Fruit fly (Drosophila melanogaster): ENCODE data around the gene mtd.

Gene mtd

DNA sequence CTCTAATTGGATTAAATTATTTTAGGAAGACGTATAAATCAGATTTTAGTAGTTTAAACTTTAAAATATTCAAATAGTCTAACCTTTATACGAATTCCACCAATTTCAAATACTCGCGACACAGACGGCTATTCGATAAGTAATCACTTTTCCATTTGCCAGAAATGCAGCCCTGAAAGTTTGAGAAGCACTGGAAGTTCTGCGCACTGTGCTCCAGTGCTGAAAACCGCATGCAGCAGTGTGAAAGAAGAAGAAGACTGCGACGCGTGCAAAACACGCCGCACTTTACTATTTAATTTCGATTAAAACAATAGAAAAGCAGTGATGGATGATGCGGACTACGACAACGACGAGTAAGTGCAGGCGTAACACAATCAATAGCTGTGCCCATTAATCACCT is 21.3 kb upstream of the mtd start, which contains the start of gene Polr2F (continued):
- no peak for TF ChIP-seq cg (GFP tag; optimal IDR thresholded peaks at IDR 0.05)
- peak; percentile 2 for TF ChIP-seq CG1529 (GFP tag; optimal IDR thresholded peaks at IDR 0.05)
- peak; percentile 65; the same call in 1 of the 2 replicates for TF ChIP-seq amos (GFP tag; IDR thresholded peaks at IDR 0.05; ENCODE audit: partially characterized antibody)
- no peak for TF ChIP-seq HLH4C (GFP tag; IDR thresholded peaks at IDR 0.05; ENCODE audit: partially characterized antibody)
- no peak for TF ChIP-seq CG43689 (GFP tag; IDR thresholded peaks at IDR 0.05)
- no peak for TF ChIP-seq gem (tag; optimal IDR thresholded peaks at IDR 0.05)
- peak; percentile 95 for TF ChIP-seq Max (GFP tag; optimal IDR thresholded peaks at IDR 0.05)
- TF ChIP-seq Xrp1 (GFP tag; IDR thresholded peaks at IDR 0.05), result peak; percentile 79
- peak; percentile 50 for TF ChIP-seq kah (GFP tag; optimal IDR thresholded peaks at IDR 0.05)
- TF ChIP-seq usp (GFP tag; optimal IDR thresholded peaks at IDR 0.05), result no peak
- TF ChIP-seq Deaf1 (tag; optimal IDR thresholded peaks at IDR 0.05), result peak; percentile 15
- peak; percentile 87 for TF ChIP-seq CG34422 (GFP tag; IDR thresholded peaks at IDR 0.05)
- TF ChIP-seq CG10209 (GFP tag; optimal IDR thresholded peaks at IDR 0.05), result peak; percentile 76
- peak; percentile 98 for TF ChIP-seq E2f2 (GFP tag; IDR thresholded peaks at IDR 0.05)
- TF ChIP-seq Atf6 (GFP tag; IDR thresholded peaks at IDR 0.05), result peak; percentile 70
- TF ChIP-seq ato (GFP tag; IDR thresholded peaks at IDR 0.05; ENCODE audit: partially characterized antibody), result peak; percentile 12; the same call in 1 of the 2 replicates
- peak; percentile 93 for TF ChIP-seq CG7786 (GFP tag; optimal IDR thresholded peaks at IDR 0.05)
- no peak for TF ChIP-seq sim (GFP tag; IDR thresholded peaks at IDR 0.05)
- no peak for TF ChIP-seq stc (GFP tag; IDR thresholded peaks at IDR 0.05)
- no peak for TF ChIP-seq Eip74EF (GFP tag; optimal IDR thresholded peaks at IDR 0.05)
- peak; percentile 53 for TF ChIP-seq Abd-B (GFP tag; optimal IDR thresholded peaks at IDR 0.05)
- peak; percentile 68 for TF ChIP-seq Elba2 (GFP tag; optimal IDR thresholded peaks at IDR 0.05)
- peak; percentile 84 for TF ChIP-seq H15 (GFP tag; IDR thresholded peaks at IDR 0.05)
- TF ChIP-seq eve (GFP tag; optimal IDR thresholded peaks at IDR 0.05), result no peak
- TF ChIP-seq z (GFP tag; IDR thresholded peaks at IDR 0.05), result no peak
- TF ChIP-seq CG11696 (GFP tag; IDR thresholded peaks at IDR 0.05), result no peak
- TF ChIP-seq Xbp1 (GFP tag; optimal IDR thresholded peaks at IDR 0.05), result peak; percentile 93
- peak; percentile 88 for TF ChIP-seq CG12942 (GFP tag; optimal IDR thresholded peaks at IDR 0.05)
- TF ChIP-seq CG3838 (GFP tag; optimal IDR thresholded peaks at IDR 0.05), result peak; percentile 67
- no peak; the same call in 2 of the 3 replicates for TF ChIP-seq sr (GFP tag; IDR thresholded peaks at IDR 0.05)
- TF ChIP-seq CG32772 (GFP tag; IDR thresholded peaks at IDR 0.05), result peak; percentile 11; the same call in 1 of the 2 replicates
- peak; percentile 71 for TF ChIP-seq cato (GFP tag; optimal IDR thresholded peaks at IDR 0.05; ENCODE audit: borderline replicate concordance)
- TF ChIP-seq Dll (GFP tag; IDR thresholded peaks at IDR 0.05; ENCODE audit: partially characterized antibody), result 0 out of 4 replicates have a peak, but pooled peaks have one; percentile 45
- TF ChIP-seq CG10462 (GFP tag; optimal IDR thresholded peaks at IDR 0.05), result peak; percentile 64
- TF ChIP-seq ro (GFP tag; IDR thresholded peaks at IDR 0.05), result no peak
- peak; percentile 70 for TF ChIP-seq CG30431 (GFP tag; optimal IDR thresholded peaks at IDR 0.05)
- TF ChIP-seq dan (GFP tag; IDR thresholded peaks at IDR 0.05), result no peak
- TF ChIP-seq CG11695 (GFP tag; IDR thresholded peaks at IDR 0.05), result peak; percentile 19; the same call in 1 of the 3 replicates
- TF ChIP-seq CG34376 (GFP tag; optimal IDR thresholded peaks at IDR 0.05), result peak; percentile 81
- TF ChIP-seq sisA (GFP tag; IDR thresholded peaks at IDR 0.05), result peak; percentile 87
- TF ChIP-seq zen2 (GFP tag; IDR thresholded peaks at IDR 0.05; ENCODE audit: partially characterized antibody), result no peak
- peak; percentile 94 for TF ChIP-seq CG3847 (GFP tag; IDR thresholded peaks at IDR 0.05)
- TF ChIP-seq otp (GFP tag; IDR thresholded peaks at IDR 0.05), result peak; percentile 37; the same call in 1 of the 3 replicates
- no peak for TF ChIP-seq CG12219 (GFP tag; optimal IDR thresholded peaks at IDR 0.05)
- TF ChIP-seq zf30C (GFP tag; optimal IDR thresholded peaks at IDR 0.05), result no peak
- TF ChIP-seq NFAT (GFP tag; IDR thresholded peaks at IDR 0.05), result peak; percentile 93
- no peak for TF ChIP-seq pros (GFP tag; optimal IDR thresholded peaks at IDR 0.05)
- peak; percentile 100 for TF ChIP-seq CG2116 (GFP tag; optimal IDR thresholded peaks at IDR 0.05)
- peak; percentile 95 for TF ChIP-seq slbo (GFP tag; IDR thresholded peaks at IDR 0.05)
- TF ChIP-seq CG30020 (tag; optimal IDR thresholded peaks at IDR 0.05), result peak; percentile 62
- no peak for TF ChIP-seq Dfd (GFP tag; optimal IDR thresholded peaks at IDR 0.05)

All from whole organism, embryonic.